Fruit fly (Drosophila melanogaster) whole organism, prepupa: Measurements from ENCODE around the gene CG14130.

ENCODE experiments used
- CG10631 ChIP-seq: fragments of 200-800 bp; sonication (Bioruptor generic); optimal IDR thresholded peaks from 2 replicates; lab custom pipeline; 2016; ENCODE audit warnings: missing biosample characterization, missing genetic modification characterization
- CG11294 ChIP-seq: fragments of 200-800 bp; sonication (Bioruptor generic); IDR thresholded peaks from 2 replicates; pipeline ENCODE4 v1.3.6; 2022; ENCODE audit warnings: missing biosample characterization, missing genetic modification characterization
- CG15336 ChIP-seq: fragments of 200-800 bp; sonication (Bioruptor generic); IDR thresholded peaks from 2 replicates; pipeline ENCODE4 v1.3.6; 2022; ENCODE audit warnings: missing biosample characterization, missing genetic modification characterization
- CG16779 ChIP-seq: fragments of 200-800 bp; sonication (Bioruptor generic); optimal IDR thresholded peaks from 3 replicates; lab custom pipeline; 2017; ENCODE audit warnings: missing biosample characterization, mild to moderate bottlenecking, missing genetic modification characterization
- CG31627 ChIP-seq: fragments of 200-800 bp; sonication (Bioruptor generic); optimal IDR thresholded peaks from 3 replicates; lab custom pipeline; 2016; ENCODE audit warnings: missing biosample characterization, missing genetic modification characterization
- CG32006 ChIP-seq: fragments of 200-800 bp; sonication (Bioruptor generic); optimal IDR thresholded peaks from 3 replicates; lab custom pipeline; 2017; ENCODE audit warnings: missing biosample characterization, mild to moderate bottlenecking, missing genetic modification characterization
- CG34406 ChIP-seq: fragments of 200-800 bp; sonication (Bioruptor generic); optimal IDR thresholded peaks from 3 replicates; lab custom pipeline; 2016; ENCODE audit warnings: missing biosample characterization, missing genetic modification characterization
- CG6792 ChIP-seq: fragments of 200-800 bp; sonication (Bioruptor generic); optimal IDR thresholded peaks from 3 replicates; lab custom pipeline; 2016; ENCODE audit warnings: missing biosample characterization, missing genetic modification characterization
- CG6808 ChIP-seq: fragments of 200-800 bp; sonication (Bioruptor generic); optimal IDR thresholded peaks from 3 replicates; lab custom pipeline; 2017; ENCODE audit warnings: missing biosample characterization, missing genetic modification characterization, mild to moderate bottlenecking, moderate library complexity, missing genetic modification reagents
- CG6854 ChIP-seq: fragments of 200-800 bp; sonication (Bioruptor generic); optimal IDR thresholded peaks from 2 replicates; lab custom pipeline; 2017; ENCODE audit warnings: missing biosample characterization, mild to moderate bottlenecking, missing genetic modification characterization
- CG8119 ChIP-seq: fragments of 200-800 bp; sonication (Bioruptor generic); IDR thresholded peaks from 3 replicates; pipeline ENCODE4 v1.3.6; 2022; ENCODE audit warnings: missing biosample characterization, missing genetic modification characterization
- CG9139 ChIP-seq: fragments of 200-800 bp; sonication (Bioruptor generic); optimal IDR thresholded peaks from 3 replicates; lab custom pipeline; 2017; ENCODE audit warnings: missing biosample characterization, mild to moderate bottlenecking, missing genetic modification characterization
- Eip93F ChIP-seq: fragments of 200-800 bp; sonication (Bioruptor generic); optimal IDR thresholded peaks from 2 replicates; lab custom pipeline; 2016; ENCODE audit warnings: missing biosample characterization, mild to moderate bottlenecking, missing genetic modification characterization
- Ets21C ChIP-seq: fragments of 200-800 bp; sonication (Bioruptor generic); optimal IDR thresholded peaks from 3 replicates; lab custom pipeline; 2016; ENCODE audit warnings: missing biosample characterization, missing genetic modification characterization
- Ets96B ChIP-seq: fragments of 200-800 bp; optimal IDR thresholded peaks from 2 replicates; lab custom pipeline; 2019; ENCODE audit warnings: missing biosample characterization, mild to moderate bottlenecking, missing genetic modification characterization, moderate library complexity
- Gug ChIP-seq: fragments of 200-800 bp; sonication (Bioruptor generic); IDR thresholded peaks from 2 replicates; pipeline ENCODE4 v1.3.6; 2022; ENCODE audit warnings: missing biosample characterization, missing genetic modification characterization
- Hr39 ChIP-seq: fragments of 200-800 bp; sonication (Bioruptor generic); optimal IDR thresholded peaks from 2 replicates; lab custom pipeline; 2016; ENCODE audit warnings: missing biosample characterization, missing genetic modification characterization
- Hr4 ChIP-seq: fragments of 200-800 bp; sonication (Bioruptor generic); optimal IDR thresholded peaks from 3 replicates; lab custom pipeline; 2016; ENCODE audit warnings: missing biosample characterization, missing genetic modification characterization
- Lpt ChIP-seq: fragments of 200-800 bp; sonication (Bioruptor generic); optimal IDR thresholded peaks from 3 replicates; lab custom pipeline; 2016; ENCODE audit warnings: missing biosample characterization, missing genetic modification characterization
- Met ChIP-seq: fragments of 200-800 bp; sonication (Bioruptor generic); optimal IDR thresholded peaks from 3 replicates; lab custom pipeline; 2016; ENCODE audit warnings: missing biosample characterization, missing genetic modification characterization
- Sox102F ChIP-seq: fragments of 200-800 bp; sonication (Bioruptor generic); optimal IDR thresholded peaks from 2 replicates; lab custom pipeline; 2016; ENCODE audit warnings: missing biosample characterization, mild to moderate bottlenecking, missing genetic modification characterization
- Sox14 ChIP-seq: fragments of 200-800 bp; sonication (Bioruptor generic); optimal IDR thresholded peaks from 3 replicates; lab custom pipeline; 2016; ENCODE audit warnings: missing biosample characterization, missing genetic modification characterization
- Sox15 ChIP-seq: fragments of 200-800 bp; sonication (Bioruptor generic); optimal IDR thresholded peaks from 3 replicates; lab custom pipeline; 2016; ENCODE audit warnings: missing biosample characterization, missing genetic modification characterization
- achi ChIP-seq: fragments of 200-800 bp; sonication (Bioruptor generic); optimal IDR thresholded peaks from 3 replicates; lab custom pipeline; 2016; ENCODE audit warnings: missing biosample characterization, missing genetic modification characterization
- acj6 ChIP-seq: fragments of 200-800 bp; sonication (Bioruptor generic); optimal IDR thresholded peaks from 3 replicates; lab custom pipeline; 2016; ENCODE audit warnings: missing biosample characterization, missing genetic modification characterization
- dac ChIP-seq: fragments of 200-800 bp; sonication (Bioruptor generic); optimal IDR thresholded peaks from 2 replicates; lab custom pipeline; 2017; ENCODE audit warnings: missing biosample characterization, mild to moderate bottlenecking, missing genetic modification characterization
- eg ChIP-seq: fragments of 200-800 bp; sonication (Bioruptor generic); IDR thresholded peaks from 3 replicates; pipeline ENCODE4 v1.3.6; 2022; ENCODE audit warnings: missing biosample characterization, missing genetic modification characterization
- esn ChIP-seq: fragments of 200-800 bp; sonication (Bioruptor generic); optimal IDR thresholded peaks from 2 replicates; lab custom pipeline; 2016; ENCODE audit warnings: missing biosample characterization, mild to moderate bottlenecking, missing genetic modification characterization, moderate library complexity
- fd59A ChIP-seq: fragments of 200-800 bp; sonication (Bioruptor generic); optimal IDR thresholded peaks from 2 replicates; lab custom pipeline; 2017; ENCODE audit warnings: missing biosample characterization, mild to moderate bottlenecking, missing genetic modification characterization, missing genetic modification reagents
- pdm3 ChIP-seq: fragments of 200-800 bp; sonication (Bioruptor generic); optimal IDR thresholded peaks from 3 replicates; lab custom pipeline; 2016; ENCODE audit warnings: missing biosample characterization, missing genetic modification characterization
- ss ChIP-seq, 2 experiments: fragments of 200-800 bp; sonication (Bioruptor generic); optimal IDR thresholded peaks; 2 replicates in 1 of 2; 3 replicates in 1 of 2; lab custom pipeline; 2017 to 2018; ENCODE audit warnings: mild to moderate bottlenecking in 2 of 2, missing biosample characterization in 2 of 2, missing genetic modification characterization in 2 of 2, moderate library complexity in 1 of 2
- svp ChIP-seq: fragments of 200-800 bp; sonication (Bioruptor generic); peaks from one replicate; lab custom pipeline; 2016; ENCODE audit warnings: missing biosample characterization, missing genetic modification characterization
- vri ChIP-seq: fragments of 200-800 bp; sonication (Bioruptor generic); optimal IDR thresholded peaks from 3 replicates; lab custom pipeline; 2016; ENCODE audit warnings: missing biosample characterization, mild to moderate bottlenecking, missing genetic modification characterization

The CG14130 gene

dm6 chr3L:11795440-11795983 is 19.7 kb upstream of the CG14130 start, which contains the start of gene Klp68D:
Klp68D (plus strand) TSS chr3L:11795614.
- TF ChIP-seq Gug (no peak), dac (no peak)
- TF ChIP-seq, all 60 proteins: peak for 0

DNA sequence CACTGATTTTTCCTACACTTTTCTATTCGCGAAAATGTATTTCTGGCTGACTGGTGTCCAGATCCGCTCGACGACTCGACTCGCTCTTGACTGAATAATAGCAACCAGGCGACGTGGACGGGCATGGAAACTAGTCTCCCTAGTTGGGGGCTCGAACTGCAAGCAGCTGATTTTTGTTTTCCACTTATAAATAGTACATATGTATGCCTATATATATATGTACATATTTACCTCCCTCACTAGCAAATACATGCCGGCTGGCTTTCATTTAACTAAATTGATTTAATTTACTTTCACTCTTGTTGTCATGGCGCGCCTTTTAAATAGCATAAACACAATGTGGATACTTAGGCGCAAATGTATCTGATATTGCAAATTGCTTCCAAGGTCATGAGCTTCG is 14.5 kb upstream of the CG14130 start, which contains the start of gene Gcat:
Gcat (minus strand) TSS at position 101 of the 400 bp plus-strand sequence.
- TF ChIP-seq Hr4 (GFP tag; lab: Kevin White, UChicago) (no peak), CG9139 (no peak), CG6854 (GFP tag; lab: Kevin White, UChicago) (no peak), CG11294 (GFP tag; lab: Robert Waterston, UW) (no peak), ss (GFP tag; optimal IDR thresholded peaks at IDR 0.05; lab: Kevin White, UChicago) (no peak), CG31627 (GFP tag; lab: Kevin White, UChicago) (no peak), Ets96B (tag; lab: Kevin White, UChicago) (no peak), acj6 (GFP tag; lab: Kevin White, UChicago) (no peak), Eip93F (no peak), eg (GFP tag; lab: Robert Waterston, UW) (no peak), svp (GFP tag; lab: Kevin White, UChicago) (no peak), Met (GFP tag; lab: Kevin White, UChicago) (no peak), Gug (no peak), Sox15 (no peak)

- no peak for TF ChIP-seq CG32006
Observed at dm6 chr3L:11801622-11802021, 13.6 kb upstream of the CG14130 start.

DNA sequence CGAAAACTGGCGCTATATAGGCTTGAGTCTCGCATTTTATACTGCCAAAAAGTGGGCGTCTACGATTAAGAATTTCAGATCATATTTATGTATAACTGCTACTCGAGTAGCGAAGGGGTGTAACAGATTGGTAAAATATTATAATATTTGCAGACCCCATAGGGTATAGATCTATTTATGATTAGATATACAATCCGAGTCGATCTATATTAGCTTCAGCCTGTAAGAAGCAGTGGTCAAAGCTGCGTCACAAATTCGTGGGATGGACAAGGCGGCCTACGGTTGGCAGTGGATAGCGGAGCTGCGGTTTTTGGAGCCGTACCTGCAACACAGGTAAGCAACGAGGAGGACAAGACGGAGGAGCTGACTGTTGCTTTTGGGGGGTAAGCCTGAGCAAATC is 589 bp upstream of the CG14130 start, which contains the start of gene Cubn2:
Cubn2 (minus strand) TSS at position 101 of the 400 bp plus-strand sequence.
- TF ChIP-seq Ets21C (no peak), pdm3 (no peak), vri (GFP tag; lab: Kevin White, UChicago) (no peak), Gug (no peak), esn (GFP tag; lab: Kevin White, UChicago) (no peak), Lpt (GFP tag; lab: Kevin White, UChicago) (no peak), fd59A (no peak), CG34406 (GFP tag; lab: Kevin White, UChicago) (no peak), Sox14 (GFP tag; lab: Kevin White, UChicago) (no peak), dac (no peak), achi (GFP tag; lab: Kevin White, UChicago) (no peak), CG6808 (no peak), CG16779 (tag; lab: Kevin White, UChicago) (no peak), Hr39 (GFP tag; lab: Kevin White, UChicago) (no peak), Hr4 (GFP tag; lab: Kevin White, UChicago) (no peak)

DNA sequence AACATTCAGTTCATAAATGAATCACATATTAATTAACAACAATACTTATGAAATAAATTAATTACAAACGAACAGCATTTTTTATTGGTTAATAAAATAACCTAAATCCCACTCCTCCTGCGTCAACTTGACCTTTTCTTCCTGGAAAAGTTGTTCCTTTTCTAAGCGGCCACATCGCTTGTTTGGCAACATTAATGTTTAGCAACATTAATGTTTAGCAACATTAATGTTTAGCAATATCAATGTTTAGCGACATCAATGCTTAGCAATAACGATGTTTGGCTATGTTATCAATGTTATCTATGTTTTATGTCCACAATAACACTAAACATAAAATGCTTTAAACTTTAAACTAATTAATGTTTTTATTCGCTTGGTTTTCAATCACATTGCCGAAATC is 1.4 kb downstream of the CG14130 start:
- no peak for TF ChIP-seq Sox102F (GFP tag; lab: Kevin White, UChicago)
- no peak for TF ChIP-seq svp (GFP tag; lab: Kevin White, UChicago)
- no peak for TF ChIP-seq Gug
- no peak for TF ChIP-seq pdm3
- no peak for TF ChIP-seq CG6808
- TF ChIP-seq CG6792: no peak
- no peak for TF ChIP-seq Eip93F
- no peak for TF ChIP-seq CG8119 (GFP tag; lab: Robert Waterston, UW)
- TF ChIP-seq CG32006: no peak
- TF ChIP-seq CG16779 (tag; lab: Kevin White, UChicago): no peak
- TF ChIP-seq CG10631: no peak
- no peak for TF ChIP-seq CG15336 (GFP tag; lab: Robert Waterston, UW)
